Worm (Caenorhabditis elegans) whole organism, young adult: ENCODE data around the gene K07E1.1.
A peak's percentile ranks its signal among the peaks of the same experiment; 100 is the strongest.

ENCODE experiments used
- B0035.1 ChIP-seq: sonication (generic microtip); optimal IDR thresholded peaks from 2 replicates; lab custom pipeline; 2016; ENCODE audit warnings: missing genetic modification characterization, mild to moderate bottlenecking, missing compliant biosample characterization, missing genotype, missing genetic modification reagents
- F10E7.11 ChIP-seq: sonication (generic microtip); optimal IDR thresholded peaks from 2 replicates; lab custom pipeline; 2017; ENCODE audit warnings: mild to moderate bottlenecking, missing genetic modification characterization, moderate library complexity, missing compliant biosample characterization
- K12H6.12 ChIP-seq: fragments of 200-800 bp; sonication (Bioruptor generic); optimal IDR thresholded peaks from 2 replicates; lab custom pipeline; 2018; ENCODE audit warnings: mild to moderate bottlenecking, missing genetic modification characterization, missing compliant biosample characterization
- Y53G8AR.9 ChIP-seq: fragments of 200-800 bp; sonication (Bioruptor generic); conservative IDR thresholded peaks from 2 replicates; pipeline ENCODE4 v1.3.6; 2022; ENCODE audit warnings: missing genetic modification reagents, missing genetic modification characterization, missing compliant biosample characterization
- Y56A3A.18 ChIP-seq: fragments of 200-800 bp; sonication (Bioruptor generic); IDR thresholded peaks from 2 replicates; pipeline ENCODE4 v1.3.6; 2022; ENCODE audit warnings: missing genetic modification reagents, missing genetic modification characterization, missing compliant biosample characterization
- Y95B8A.8 ChIP-seq: fragments of 200-800 bp; sonication (Bioruptor generic); IDR thresholded peaks from 2 replicates; pipeline ENCODE4 v1.3.6; 2022; ENCODE audit warnings: missing genetic modification reagents, missing genetic modification characterization, missing compliant biosample characterization
- aptf-3 ChIP-seq: fragments of 200-800 bp; sonication (Bioruptor generic); IDR thresholded peaks from 2 replicates; pipeline ENCODE4 v1.3.6; 2022; ENCODE audit warnings: missing genetic modification characterization, missing compliant biosample characterization
- atf-7 ChIP-seq: sonication (generic microtip); optimal IDR thresholded peaks from 2 replicates; lab custom pipeline; 2017; ENCODE audit warnings: mild to moderate bottlenecking, missing genetic modification characterization, missing compliant biosample characterization
- attf-3 ChIP-seq: fragments of 200-800 bp; sonication (Bioruptor generic); conservative IDR thresholded peaks from 2 replicates; pipeline ENCODE4 v1.3.6; 2022; ENCODE audit warnings: missing genetic modification reagents, missing genetic modification characterization, missing compliant biosample characterization
- attf-5 ChIP-seq: fragments of 200-800 bp; sonication (Bioruptor generic); optimal IDR thresholded peaks from 2 replicates; lab custom pipeline; 2018; ENCODE audit warnings: mild to moderate bottlenecking, missing genetic modification characterization, missing compliant biosample characterization
- attf-6 ChIP-seq: fragments of 200-800 bp; sonication (Bioruptor generic); IDR thresholded peaks from 2 replicates; pipeline ENCODE4 v1.3.6; 2022; ENCODE audit warnings: missing genetic modification reagents, missing genetic modification characterization, missing compliant biosample characterization
- bed-1 ChIP-seq: fragments of 200-800 bp; sonication (Bioruptor generic); IDR thresholded peaks from 2 replicates; pipeline ENCODE4 v1.3.6; 2022; ENCODE audit warnings: missing genetic modification reagents, missing genetic modification characterization, missing compliant biosample characterization
- cebp-1 ChIP-seq, 2 experiments: fragments of 200-800 bp in 1 of 2; sonication (Bioruptor generic) in 1 of 2; sonication (generic microtip) in 1 of 2; IDR thresholded peaks in 1 of 2; optimal IDR thresholded peaks in 1 of 2; 2 replicates each; pipeline versions ENCODE4 v1.3.6 to Lab custom; 2017 to 2022; ENCODE audit warnings: missing compliant biosample characterization in 2 of 2, missing genetic modification characterization in 2 of 2, mild to moderate bottlenecking in 1 of 2, missing genetic modification reagents in 1 of 2, moderate library complexity in 1 of 2
- ceh-40 ChIP-seq: fragments of 200-800 bp; sonication (Bioruptor generic); IDR thresholded peaks from 2 replicates; pipeline ENCODE4 v1.3.6; 2022; ENCODE audit warnings: missing genetic modification characterization, missing compliant biosample characterization
- ceh-58 ChIP-seq: fragments of 200-800 bp; sonication (Bioruptor generic); IDR thresholded peaks from 2 replicates; pipeline ENCODE4 v1.3.6; 2022; ENCODE audit warnings: missing genetic modification characterization, missing compliant biosample characterization
- chd-7 ChIP-seq: sonication (generic microtip); optimal IDR thresholded peaks from 2 replicates; lab custom pipeline; 2016; ENCODE audit warnings: mild to moderate bottlenecking, missing genetic modification characterization, moderate library complexity, missing compliant biosample characterization
- dpl-1 ChIP-seq: fragments of 150-350 bp; optimal IDR thresholded peaks from 2 replicates; lab custom pipeline; 2014; ENCODE audit warnings: missing biosample characterization, missing genetic modification reagents, missing genetic modification characterization
- egl-44 ChIP-seq: fragments of 200-800 bp; sonication (Bioruptor generic); IDR thresholded peaks from 2 replicates; pipeline ENCODE4 v1.3.6; 2022; ENCODE audit warnings: missing genetic modification reagents, missing genetic modification characterization, missing compliant biosample characterization
- egrh-3 ChIP-seq: fragments of 200-800 bp; sonication (Bioruptor generic); IDR thresholded peaks from 2 replicates; pipeline ENCODE4 v1.3.6; 2022; ENCODE audit warnings: missing genetic modification reagents, missing genetic modification characterization, missing compliant biosample characterization
- ets-4 ChIP-seq: fragments of 200-800 bp; sonication (Bioruptor generic); optimal IDR thresholded peaks from 2 replicates; lab custom pipeline; 2018; ENCODE audit warnings: mild to moderate bottlenecking, missing genetic modification characterization, missing compliant biosample characterization
- gei-17 ChIP-seq: fragments of 200-800 bp; sonication (Bioruptor generic); optimal IDR thresholded peaks from 2 replicates; lab custom pipeline; 2018; ENCODE audit warnings: mild to moderate bottlenecking, missing genetic modification characterization, missing compliant biosample characterization
- him-1 ChIP-seq: sonication (generic microtip); optimal IDR thresholded peaks from 2 replicates; lab custom pipeline; 2016; ENCODE audit warnings: missing genotype, missing genetic modification reagents, missing genetic modification characterization, missing compliant biosample characterization
- hlh-12 ChIP-seq: sonication (generic microtip); optimal IDR thresholded peaks from 2 replicates; lab custom pipeline; 2016; ENCODE audit warnings: missing genetic modification characterization, missing compliant biosample characterization
- lag-1 ChIP-seq: fragments of 200-800 bp; sonication (Bioruptor generic); IDR thresholded peaks from 2 replicates; pipeline ENCODE4 v1.3.6; 2022; ENCODE audit warnings: missing genetic modification reagents, missing genetic modification characterization, missing compliant biosample characterization
- let-526 ChIP-seq: fragments of 200-800 bp; sonication (Bioruptor generic); IDR thresholded peaks from 2 replicates; pipeline ENCODE4 v1.3.6; 2022; ENCODE audit warnings: missing genetic modification reagents, missing genetic modification characterization, missing compliant biosample characterization
- let-607 ChIP-seq, 2 experiments: fragments of 200-800 bp in 1 of 2; sonication (Bioruptor generic) in 1 of 2; sonication (generic microtip) in 1 of 2; optimal IDR thresholded peaks; 2 replicates each; lab custom pipeline; 2016 to 2018; ENCODE audit warnings: mild to moderate bottlenecking in 2 of 2, missing compliant biosample characterization in 2 of 2, missing genetic modification characterization in 2 of 2, moderate library complexity in 2 of 2, missing genotype in 1 of 2
- lin-54 ChIP-seq: fragments of 200-800 bp; sonication (Bioruptor generic); optimal IDR thresholded peaks from 2 replicates; lab custom pipeline; 2018; ENCODE audit warnings: mild to moderate bottlenecking, missing genetic modification characterization, missing compliant biosample characterization
- madf-10 ChIP-seq: sonication (generic microtip); optimal IDR thresholded peaks from 2 replicates; lab custom pipeline; 2016; ENCODE audit warnings: mild to moderate bottlenecking, missing genetic modification characterization, missing compliant biosample characterization
- madf-8 ChIP-seq: fragments of 200-800 bp; sonication (Bioruptor generic); conservative IDR thresholded peaks from 2 replicates; pipeline ENCODE4 v1.3.6; 2022; ENCODE audit warnings: missing genetic modification reagents, missing genetic modification characterization, missing compliant biosample characterization
- nfyb-1 ChIP-seq: fragments of 200-800 bp; sonication (Bioruptor generic); IDR thresholded peaks from 2 replicates; pipeline ENCODE4 v1.3.6; 2022; ENCODE audit warnings: missing genetic modification reagents, missing genetic modification characterization, missing compliant biosample characterization
- nhr-80 ChIP-seq: sonication (generic microtip); optimal IDR thresholded peaks from 2 replicates; lab custom pipeline; 2016; ENCODE audit warnings: missing genetic modification characterization, missing compliant biosample characterization
- nhr-90 ChIP-seq: sonication (generic microtip); optimal IDR thresholded peaks from 2 replicates; lab custom pipeline; 2016; ENCODE audit warnings: missing genotype, mild to moderate bottlenecking, missing genetic modification characterization, missing compliant biosample characterization
- rec-8 ChIP-seq, 2 experiments: sonication (generic microtip); optimal IDR thresholded peaks; 2 replicates each; lab custom pipeline; 2016; ENCODE audit warnings: mild to moderate bottlenecking in 2 of 2, missing genetic modification characterization in 2 of 2, missing genetic modification reagents in 2 of 2, missing genotype in 2 of 2, missing biosample characterization in 1 of 2, missing compliant biosample characterization in 1 of 2, moderate library complexity in 1 of 2
- tbp1 ChIP-seq: fragments of 200-800 bp; sonication (Bioruptor generic); optimal IDR thresholded peaks from 2 replicates; lab custom pipeline; 2018; ENCODE audit warnings: mild to moderate bottlenecking, missing genetic modification characterization, missing compliant biosample characterization
- tlf-1 ChIP-seq: fragments of 200-800 bp; sonication (Bioruptor generic); optimal IDR thresholded peaks from 2 replicates; lab custom pipeline; 2018; ENCODE audit warnings: mild to moderate bottlenecking, missing genetic modification characterization, missing compliant biosample characterization
- unc-62 ChIP-seq: fragments of 150-350 bp; optimal IDR thresholded peaks from 2 replicates; lab custom pipeline; 2014; ENCODE audit warnings: missing biosample characterization, missing genetic modification reagents, missing genetic modification characterization
- ztf-22 ChIP-seq: fragments of 200-800 bp; sonication (Bioruptor generic); optimal IDR thresholded peaks from 2 replicates; lab custom pipeline; 2018; ENCODE audit warnings: mild to moderate bottlenecking, missing genetic modification characterization, moderate library complexity, missing compliant biosample characterization
- ztf-6 ChIP-seq: fragments of 200-800 bp; sonication (Bioruptor generic); IDR thresholded peaks from 2 replicates; pipeline ENCODE4 v1.3.6; 2022; ENCODE audit warnings: missing genetic modification reagents, missing genetic modification characterization, missing compliant biosample characterization

Gene K07E1.1

DNA sequence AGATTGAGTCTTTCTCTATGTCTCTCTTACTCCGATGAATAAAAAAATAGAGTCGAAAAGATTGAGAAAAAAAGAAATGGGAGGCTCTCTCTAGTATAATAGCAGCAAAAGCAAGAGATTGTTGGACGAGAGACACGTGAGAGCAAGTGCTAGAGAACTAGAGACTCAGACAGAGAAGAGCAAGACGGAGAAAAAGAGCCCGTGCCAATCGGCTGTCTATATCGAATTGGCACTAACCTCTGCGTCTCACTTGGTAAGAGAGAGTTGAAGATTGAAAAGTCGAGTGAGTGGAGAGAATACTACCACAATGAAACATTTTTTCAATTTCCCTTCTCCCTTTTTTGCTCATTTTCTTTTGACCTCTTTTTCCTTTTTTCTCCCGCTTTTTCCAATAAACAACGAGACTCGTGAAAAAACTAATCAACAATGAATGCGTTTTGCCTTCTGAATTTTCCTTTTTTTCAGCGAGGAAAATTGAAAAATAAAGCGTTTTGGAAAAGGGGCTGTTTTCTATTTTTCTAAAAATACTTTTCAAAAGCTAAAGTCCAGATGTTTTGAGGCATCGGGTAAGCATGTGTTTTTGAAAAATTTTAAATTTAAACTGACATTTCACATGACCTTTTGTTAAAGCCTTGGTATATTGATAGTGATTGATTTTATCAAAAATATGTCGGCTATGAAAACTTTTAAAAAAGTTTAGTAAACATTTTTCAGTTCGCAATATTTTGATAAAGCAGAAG lies 44.2 kb upstream of the K07E1.1 start (continued):
- no peak for TF ChIP-seq Y56A3A.18
- peak; percentile 56 for TF ChIP-seq nhr-80
- no peak for TF ChIP-seq attf-3
- no peak for TF ChIP-seq tbp1
- 0 out of 2 replicates have a peak, but pooled peaks have one; percentile 27 for TF ChIP-seq nfyb-1 (GFP tag; lab: Robert Waterston, UW)
- no peak for TF ChIP-seq gei-17 (GFP tag; lab: Kevin White, UChicago)
- no peak for TF ChIP-seq aptf-3 (GFP tag; lab: Robert Waterston, UW)
- TF ChIP-seq ztf-22 (GFP tag; lab: Kevin White, UChicago), result no peak

DNA sequence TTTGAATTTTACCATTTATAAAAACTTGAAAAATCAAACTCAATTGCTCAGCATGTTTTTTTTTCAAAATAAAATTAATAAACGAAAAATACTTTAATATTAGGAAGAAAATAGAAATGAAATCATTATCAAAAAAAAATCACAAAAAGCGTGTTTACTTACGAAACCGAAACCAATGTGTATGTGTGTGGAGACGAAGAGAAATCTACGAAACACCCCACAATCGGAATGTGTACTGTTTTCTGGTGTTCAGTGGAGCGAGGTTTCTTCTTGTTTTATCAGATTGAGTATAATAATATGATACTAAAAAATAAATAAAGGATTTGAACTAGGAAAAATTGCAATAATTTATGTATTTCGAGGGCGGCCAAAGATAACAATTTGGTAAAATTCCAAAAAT lies 43.2 kb upstream of the K07E1.1 start:
- TF ChIP-seq nhr-80 (peak; percentile 62), attf-3 (no peak), bed-1 (GFP tag; lab: Robert Waterston, UW) (no peak), tlf-1 (GFP tag; lab: Kevin White, UChicago) (no peak), ztf-6 (GFP tag; lab: Robert Waterston, UW) (no peak), K12H6.12 (tag; lab: Kevin White, UChicago) (no peak), dpl-1 (no peak), egrh-3 (GFP tag; lab: Robert Waterston, UW) (no peak), ceh-58 (GFP tag; lab: Robert Waterston, UW) (no peak), attf-6 (no peak), aptf-3 (GFP tag; lab: Robert Waterston, UW) (no peak), ets-4 (GFP tag; lab: Kevin White, UChicago) (no peak), nhr-90 (tag; lab: Kevin White, UChicago) (no peak), egl-44 (GFP tag; lab: Robert Waterston, UW) (no peak), attf-5 (GFP tag; lab: Kevin White, UChicago) (peak; percentile 6), him-1 (tag; lab: Kevin White, UChicago) (no peak), let-526 (GFP tag; lab: Robert Waterston, UW) (no peak), cebp-1 (GFP tag; IDR thresholded peaks at IDR 0.05; lab: Robert Waterston, UW) (no peak), cebp-1 (tag; optimal IDR thresholded peaks at IDR 0.05; lab: Kevin White, UChicago) (peak; percentile 45), chd-7 (tag; lab: Kevin White, UChicago) (no peak), ceh-40 (no peak), madf-8 (no peak), let-607 (tag; optimal IDR thresholded peaks at IDR 0.05; lab: Kevin White, UChicago) (no peak)

DNA sequence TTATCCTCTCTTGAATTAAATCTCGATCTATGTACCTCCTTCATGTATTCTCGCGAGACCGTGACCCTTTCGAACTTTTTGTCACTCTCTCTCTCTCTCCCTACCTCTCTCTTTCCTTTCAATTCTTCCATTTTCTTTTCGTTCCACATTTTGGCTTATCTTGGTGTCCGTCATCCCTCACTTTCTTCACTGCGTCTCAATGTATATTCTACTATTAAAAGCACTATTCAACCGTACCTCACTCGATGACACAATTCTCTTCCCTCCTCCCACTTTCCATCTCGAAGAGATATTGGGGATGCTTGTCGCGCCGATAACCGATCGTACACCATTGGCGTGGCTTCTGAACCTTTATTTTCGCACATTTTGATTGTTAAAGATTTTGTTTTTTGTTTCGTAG lies 40.2 kb upstream of the K07E1.1 start:
- no peak for TF ChIP-seq ceh-58 (GFP tag; lab: Robert Waterston, UW)
- no peak for TF ChIP-seq rec-8 (tag; optimal IDR thresholded peaks at IDR 0.05; lab: Kevin White, UChicago)
- no peak for TF ChIP-seq madf-10
- TF ChIP-seq hlh-12 (tag; lab: Kevin White, UChicago), result no peak
- TF ChIP-seq F10E7.11 (tag; lab: Kevin White, UChicago), result no peak
- TF ChIP-seq unc-62 (GFP tag; lab: Kevin White, UChicago), result no peak
- TF ChIP-seq let-526 (GFP tag; lab: Robert Waterston, UW), result no peak
- no peak for TF ChIP-seq madf-8
- TF ChIP-seq attf-6, result no peak
- TF ChIP-seq lin-54 (GFP tag; lab: Kevin White, UChicago), result no peak
- no peak for TF ChIP-seq Y95B8A.8 (GFP tag; lab: Robert Waterston, UW)
- TF ChIP-seq lag-1 (GFP tag; lab: Robert Waterston, UW), result no peak
- TF ChIP-seq atf-7 (tag; lab: Kevin White, UChicago), result no peak
- TF ChIP-seq B0035.1 (tag; lab: Kevin White, UChicago), result no peak
- no peak for TF ChIP-seq Y53G8AR.9
- TF ChIP-seq dpl-1, result no peak
